Worm (Caenorhabditis elegans): ENCODE measurements around the gene T01H3.5.

DNA sequence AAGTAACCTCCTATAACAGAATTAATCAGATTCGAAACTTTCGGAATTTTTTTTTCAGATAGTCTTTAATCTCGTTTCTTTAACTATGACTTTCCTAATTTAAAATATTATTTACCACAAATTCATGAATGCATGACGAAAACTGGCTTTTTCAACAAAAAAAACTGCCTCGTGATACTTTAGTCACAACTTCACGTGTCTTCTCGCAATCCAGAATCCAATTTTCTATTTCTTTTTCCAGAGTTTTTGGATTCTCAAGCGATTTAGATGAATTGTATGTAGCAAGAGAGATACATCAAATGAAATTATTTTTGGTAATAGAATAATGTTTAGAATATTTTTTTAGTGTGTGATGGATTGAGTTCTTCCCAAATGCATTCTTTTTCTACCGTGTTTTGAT lies 40.8 kb downstream of the T01H3.5 start:
- TF ChIP-seq mdl-1 (tag; optimal IDR thresholded peaks at IDR 0.05) (no peak), lin-35 (GFP tag; optimal IDR thresholded peaks at IDR 0.05) (no peak), sptf-1 (tag; optimal IDR thresholded peaks at IDR 0.05) (no peak), ceh-82 (tag; optimal IDR thresholded peaks at IDR 0.05) (no peak), rnt-1 (tag; optimal IDR thresholded peaks at IDR 0.05) (no peak)

Data from whole organism, L1 larva.